Fruit fly (Drosophila melanogaster): ENCODE results near the gene Acsf3.

Gene Acsf3

dm6 chrX:7319053-7319702, 9.7 kb upstream of the Acsf3 start (continued):
- TF ChIP-seq tna (GFP tag; IDR thresholded peaks at IDR 0.05; ENCODE audit: partially characterized antibody): no peak
- TF ChIP-seq tgo (GFP tag; IDR thresholded peaks at IDR 0.05): peak; percentile 37; the same call in 1 of the 3 replicates
- peak; percentile 41 for TF ChIP-seq Elba2 (GFP tag; optimal IDR thresholded peaks at IDR 0.05)
- TF ChIP-seq CG6254 (GFP tag; optimal IDR thresholded peaks at IDR 0.05): peak; percentile 89
- TF ChIP-seq grn (GFP tag; optimal IDR thresholded peaks at IDR 0.05): no peak
- TF ChIP-seq inv (GFP tag; IDR thresholded peaks at IDR 0.05; ENCODE audit: partially characterized antibody): no peak
- no peak for TF ChIP-seq zfh2 (GFP tag; optimal IDR thresholded peaks at IDR 0.05)
- no peak for TF ChIP-seq ftz-f1 (GFP tag; optimal IDR thresholded peaks at IDR 0.05)
- peak; percentile 51 for TF ChIP-seq tx (GFP tag; optimal IDR thresholded peaks at IDR 0.05)
- peak; percentile 61 for TF ChIP-seq ac (GFP tag; optimal IDR thresholded peaks at IDR 0.05)
- no peak for TF ChIP-seq CG11085 (GFP tag; IDR thresholded peaks at IDR 0.05)
- TF ChIP-seq CG9817 (tag; optimal IDR thresholded peaks at IDR 0.05): peak; percentile 10
- no peak for TF ChIP-seq CG14667 (GFP tag; IDR thresholded peaks at IDR 0.05)
- TF ChIP-seq CG14014 (GFP tag; IDR thresholded peaks at IDR 0.05): no peak
- peak; percentile 78 for TF ChIP-seq ATbp (GFP tag; optimal IDR thresholded peaks at IDR 0.05)
- TF ChIP-seq bigmax (GFP tag; optimal IDR thresholded peaks at IDR 0.05): no peak
- TF ChIP-seq sna (GFP tag; IDR thresholded peaks at IDR 0.05; ENCODE audit: partially characterized antibody): no peak
- TF ChIP-seq gsb (GFP tag; IDR thresholded peaks at IDR 0.05): no peak
- peak; percentile 47 for TF ChIP-seq tap (tag; optimal IDR thresholded peaks at IDR 0.05)
- peak; percentile 93 for TF ChIP-seq CG14710 (tag; optimal IDR thresholded peaks at IDR 0.05)
- TF ChIP-seq CG13424 (tag; optimal IDR thresholded peaks at IDR 0.05): peak; percentile 81
- peak; percentile 97 for TF ChIP-seq dmrt11E (tag; optimal IDR thresholded peaks at IDR 0.05)
- TF ChIP-seq shn (GFP tag; optimal IDR thresholded peaks at IDR 0.05): peak; percentile 61
- no peak for TF ChIP-seq CG3847 (GFP tag; IDR thresholded peaks at IDR 0.05)
- TF ChIP-seq CG12391 (tag; optimal IDR thresholded peaks at IDR 0.05): peak; percentile 91
- peak; percentile 78 for TF ChIP-seq dmrt99B (tag; optimal IDR thresholded peaks at IDR 0.05)
- no peak for TF ChIP-seq CG4328 (GFP tag; optimal IDR thresholded peaks at IDR 0.05)
- peak; percentile 80 for TF ChIP-seq CG13775 (GFP tag; optimal IDR thresholded peaks at IDR 0.05)
- no peak for TF ChIP-seq prd (optimal IDR thresholded peaks at IDR 0.05)
- TF ChIP-seq prd (GFP tag; IDR thresholded peaks at IDR 0.05): peak; percentile 76; the same call in 2 of the 3 replicates
- TF ChIP-seq da (GFP tag; optimal IDR thresholded peaks at IDR 0.05): peak; percentile 47
- TF ChIP-seq CG30431 (GFP tag; optimal IDR thresholded peaks at IDR 0.05): peak; percentile 77
- TF ChIP-seq CG12942 (GFP tag; optimal IDR thresholded peaks at IDR 0.05): peak; percentile 57
- peak; percentile 56 for TF ChIP-seq MTF-1 (GFP tag; optimal IDR thresholded peaks at IDR 0.05; ENCODE audit: borderline replicate concordance)
- TF ChIP-seq PHDP (tag; optimal IDR thresholded peaks at IDR 0.05): peak; percentile 74
- TF ChIP-seq BtbVII (GFP tag; optimal IDR thresholded peaks at IDR 0.05): no peak
- TF ChIP-seq hkb (optimal IDR thresholded peaks at IDR 0.05): no peak
- TF ChIP-seq hkb (GFP tag; IDR thresholded peaks at IDR 0.05): peak; percentile 64
- peak; percentile 18; the same call in 1 of the 3 replicates for TF ChIP-seq CG14050 (GFP tag; IDR thresholded peaks at IDR 0.05)
- TF ChIP-seq CG18476 (GFP tag; optimal IDR thresholded peaks at IDR 0.05): peak; percentile 64
- peak; percentile 79 for TF ChIP-seq Asciz (GFP tag; optimal IDR thresholded peaks at IDR 0.05)
- TF ChIP-seq ken (GFP tag; IDR thresholded peaks at IDR 0.05): peak; percentile 71
- 0 out of 2 replicates have a peak, but pooled peaks have one; percentile 52 for TF ChIP-seq CG5953 (GFP tag; IDR thresholded peaks at IDR 0.05)
- TF ChIP-seq HLH4C (GFP tag; IDR thresholded peaks at IDR 0.05; ENCODE audit: partially characterized antibody): no peak
- peak; percentile 86 for TF ChIP-seq CG15601 (tag; optimal IDR thresholded peaks at IDR 0.05)
- no peak for TF ChIP-seq CG2120 (GFP tag; optimal IDR thresholded peaks at IDR 0.05)
- peak; percentile 54 for TF ChIP-seq ems (GFP tag; optimal IDR thresholded peaks at IDR 0.05)
- TF ChIP-seq fd64A (GFP tag; optimal IDR thresholded peaks at IDR 0.05): peak; percentile 50
- TF ChIP-seq CG16863 (GFP tag; optimal IDR thresholded peaks at IDR 0.05): peak; percentile 69
- TF ChIP-seq btn (GFP tag; optimal IDR thresholded peaks at IDR 0.05): peak; percentile 33
